1 fruit fly cellular context compared by ENCODE assay signal in the genomic region with DNA sequence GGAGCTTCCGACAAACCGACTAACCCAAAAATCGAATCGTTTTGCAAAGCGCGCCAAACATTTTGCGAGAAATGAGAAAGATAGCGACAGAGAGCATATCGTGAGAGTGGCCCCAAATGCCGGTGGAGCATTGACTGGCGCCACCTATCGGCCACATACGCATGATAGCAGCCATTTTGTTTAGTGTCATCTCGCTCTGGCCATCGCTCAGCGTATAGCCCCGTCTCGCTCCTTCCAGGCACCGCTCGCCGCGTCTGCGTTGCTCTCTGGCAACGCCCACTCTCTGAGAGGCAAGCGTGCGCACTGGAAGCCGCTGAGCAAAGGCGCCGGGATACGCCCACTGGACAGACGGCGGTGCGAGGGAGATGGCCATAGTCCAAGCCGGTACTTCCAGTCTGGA.
TF ChIP-seq lines count a peak whose summit lies in the region.

No protein-coding gene starts in this region.

TF ChIP-seq in whole organism, embryonic, 481 proteins besides CTCF, POLR2A, EP300 and RAD21 (continued from another document and continues in another):
- TF ChIP-seq Mes4 (GFP tag; optimal IDR thresholded peaks at IDR 0.05; lab: Kevin White, UChicago) (no peak), CG8944 (GFP tag; optimal IDR thresholded peaks at IDR 0.05; lab: Kevin White, UChicago) (no peak), HLHmδ (GFP tag; optimal IDR thresholded peaks at IDR 0.05; lab: Kevin White, UChicago) (no peak), CG17802 (tag; optimal IDR thresholded peaks at IDR 0.05; lab: Kevin White, UChicago) (no peak), CG7839 (tag; optimal IDR thresholded peaks at IDR 0.05; lab: Kevin White, UChicago) (no peak), CG2712 (tag; optimal IDR thresholded peaks at IDR 0.05; lab: Kevin White, UChicago) (peak; percentile 30), CG31388 (GFP tag; optimal IDR thresholded peaks at IDR 0.05; lab: Kevin White, UChicago) (no peak), nom (GFP tag; optimal IDR thresholded peaks at IDR 0.05; lab: Kevin White, UChicago) (no peak), CG12299 (tag; optimal IDR thresholded peaks at IDR 0.05; lab: Kevin White, UChicago) (no peak), usp (GFP tag; optimal IDR thresholded peaks at IDR 0.05; lab: Kevin White, UChicago) (no peak), Fer3 (tag; optimal IDR thresholded peaks at IDR 0.05; lab: Kevin White, UChicago) (no peak), Awh (GFP tag; IDR thresholded peaks at IDR 0.05; lab: Robert Waterston, UW) (peak; percentile 53; the same call in 1 of the 2 replicates), Nf-YC (tag; optimal IDR thresholded peaks at IDR 0.05; lab: Kevin White, UChicago) (peak; percentile 99), Max (GFP tag; optimal IDR thresholded peaks at IDR 0.05; lab: Kevin White, UChicago) (no peak), CG2875 (GFP tag; optimal IDR thresholded peaks at IDR 0.05; lab: Kevin White, UChicago) (no peak), CG18619 (GFP tag; optimal IDR thresholded peaks at IDR 0.05; lab: Kevin White, UChicago) (no peak), Dip3 (GFP tag; optimal IDR thresholded peaks at IDR 0.05; lab: Kevin White, UChicago) (no peak), dpn (GFP tag; optimal IDR thresholded peaks at IDR 0.05; lab: Kevin White, UChicago) (peak in 1 of 2 experiments; percentile 40), CG11696 (GFP tag; IDR thresholded peaks at IDR 0.05; lab: Robert Waterston, UW) (no peak), CG7963 (GFP tag; IDR thresholded peaks at IDR 0.05; lab: Robert Waterston, UW; ENCODE audit: partially characterized antibody) (no peak), CG4404 (GFP tag; IDR thresholded peaks at IDR 0.05; lab: Robert Waterston, UW) (no peak), h (optimal IDR thresholded peaks at IDR 0.05; lab: Kevin White, UChicago) (no peak), CG2120 (GFP tag; optimal IDR thresholded peaks at IDR 0.05; lab: Kevin White, UChicago) (peak; percentile 1), ac (GFP tag; optimal IDR thresholded peaks at IDR 0.05; lab: Kevin White, UChicago) (peak; percentile 21), Drgx (GFP tag; IDR thresholded peaks at IDR 0.05; lab: Robert Waterston, UW) (peak; percentile 49; the same call in 1 of the 2 replicates), CG12769 (tag; optimal IDR thresholded peaks at IDR 0.05; lab: Kevin White, UChicago) (peak; percentile 28), Optix (GFP tag; IDR thresholded peaks at IDR 0.05; lab: Robert Waterston, UW) (peak; percentile 67; the same call in 1 of the 3 replicates), CG14014 (GFP tag; IDR thresholded peaks at IDR 0.05; lab: Robert Waterston, UW) (0 out of 2 replicates have a peak, but pooled peaks have one; percentile 25), mirr (GFP tag; optimal IDR thresholded peaks at IDR 0.05; lab: Kevin White, UChicago) (peak; percentile 54), CG12219 (GFP tag; optimal IDR thresholded peaks at IDR 0.05; lab: Kevin White, UChicago) (no peak), CG10654 (GFP tag; optimal IDR thresholded peaks at IDR 0.05; lab: Kevin White, UChicago) (no peak), caup (GFP tag; optimal IDR thresholded peaks at IDR 0.05; lab: Kevin White, UChicago; ENCODE audit: severe bottlenecking) (peak; percentile 41), slbo (GFP tag; IDR thresholded peaks at IDR 0.05; lab: Robert Waterston, UW) (peak; percentile 63), CG7928 (GFP tag; optimal IDR thresholded peaks at IDR 0.05; lab: Kevin White, UChicago) (no peak), Chrac-16 (GFP tag; optimal IDR thresholded peaks at IDR 0.05; lab: Kevin White, UChicago) (no peak), exex (tag; optimal IDR thresholded peaks at IDR 0.05; lab: Kevin White, UChicago) (no peak), chn (GFP tag; optimal IDR thresholded peaks at IDR 0.05; lab: Kevin White, UChicago) (no peak), ase (GFP tag; IDR thresholded peaks at IDR 0.05; lab: Robert Waterston, UW) (peak; percentile 59; the same call in 1 of the 3 replicates), CG1529 (GFP tag; optimal IDR thresholded peaks at IDR 0.05; lab: Kevin White, UChicago) (no peak), CG11398 (GFP tag; optimal IDR thresholded peaks at IDR 0.05; lab: Kevin White, UChicago) (no peak), CG13424 (tag; optimal IDR thresholded peaks at IDR 0.05; lab: Kevin White, UChicago) (no peak), CG3407 (GFP tag; optimal IDR thresholded peaks at IDR 0.05; lab: Kevin White, UChicago) (no peak), TFAM (GFP tag; optimal IDR thresholded peaks at IDR 0.05; lab: Kevin White, UChicago) (no peak), hkb (optimal IDR thresholded peaks at IDR 0.05; lab: Kevin White, UChicago) (no peak), hkb (GFP tag; IDR thresholded peaks at IDR 0.05; lab: Robert Waterston, UW) (no peak; the same call in 1 of the 2 replicates), B-H2 (GFP tag; optimal IDR thresholded peaks at IDR 0.05; lab: Kevin White, UChicago) (no peak), H15 (GFP tag; IDR thresholded peaks at IDR 0.05; lab: Robert Waterston, UW) (peak; percentile 40; the same call in 1 of the 3 replicates), CG30403 (GFP tag; optimal IDR thresholded peaks at IDR 0.05; lab: Kevin White, UChicago) (no peak), ato (GFP tag; IDR thresholded peaks at IDR 0.05; lab: Robert Waterston, UW; ENCODE audit: partially characterized antibody) (peak; percentile 53), MESR4 (GFP tag; optimal IDR thresholded peaks at IDR 0.05; lab: Kevin White, UChicago) (no peak), pho (GFP tag; optimal IDR thresholded peaks at IDR 0.05; lab: Kevin White, UChicago) (no peak), CG2199 (GFP tag; IDR thresholded peaks at IDR 0.05; lab: Robert Waterston, UW) (peak; percentile 82; the same call in 1 of the 3 replicates), Blimp-1 (GFP tag; optimal IDR thresholded peaks at IDR 0.05; lab: Kevin White, UChicago) (no peak), lab (GFP tag; optimal IDR thresholded peaks at IDR 0.05; lab: Kevin White, UChicago) (peak; percentile 25), twi (tag; optimal IDR thresholded peaks at IDR 0.05; lab: Kevin White, UChicago) (peak; percentile 46), lmd (GFP tag; IDR thresholded peaks at IDR 0.05; lab: Robert Waterston, UW) (no peak), Meics (GFP tag; optimal IDR thresholded peaks at IDR 0.05; lab: Kevin White, UChicago) (no peak), al (GFP tag; IDR thresholded peaks at IDR 0.05; lab: Robert Waterston, UW) (no peak), Dek (tag; optimal IDR thresholded peaks at IDR 0.05; lab: Kevin White, UChicago) (no peak), CG34376 (GFP tag; optimal IDR thresholded peaks at IDR 0.05; lab: Kevin White, UChicago) (peak; percentile 29), lov (optimal IDR thresholded peaks at IDR 0.05; lab: Kevin White, UChicago) (no peak), lov (GFP tag; IDR thresholded peaks at IDR 0.05; lab: Robert Waterston, UW) (0 out of 3 replicates have a peak, but pooled peaks have one; percentile 75), Hmx (GFP tag; optimal IDR thresholded peaks at IDR 0.05; lab: Kevin White, UChicago) (no peak), CG18476 (GFP tag; optimal IDR thresholded peaks at IDR 0.05; lab: Kevin White, UChicago) (no peak), eve (GFP tag; optimal IDR thresholded peaks at IDR 0.05; lab: Kevin White, UChicago) (no peak), CG30020 (tag; optimal IDR thresholded peaks at IDR 0.05; lab: Kevin White, UChicago) (no peak), CG12155 (GFP tag; optimal IDR thresholded peaks at IDR 0.05; lab: Kevin White, UChicago) (no peak), sug (tag; optimal IDR thresholded peaks at IDR 0.05; lab: Kevin White, UChicago) (peak; percentile 34), row (GFP tag; IDR thresholded peaks at IDR 0.05; lab: Robert Waterston, UW) (no peak), org-1 (GFP tag; optimal IDR thresholded peaks at IDR 0.05; lab: Kevin White, UChicago) (no peak), gcm (GFP tag; optimal IDR thresholded peaks at IDR 0.05; lab: Kevin White, UChicago) (peak; percentile 35), kah (GFP tag; optimal IDR thresholded peaks at IDR 0.05; lab: Kevin White, UChicago) (peak; percentile 5), sr (GFP tag; IDR thresholded peaks at IDR 0.05; lab: Robert Waterston, UW) (peak; percentile 86), Tbp (GFP tag; optimal IDR thresholded peaks at IDR 0.05; lab: Kevin White, UChicago) (no peak), Deaf1 (tag; optimal IDR thresholded peaks at IDR 0.05; lab: Kevin White, UChicago) (peak; percentile 57), sna (GFP tag; IDR thresholded peaks at IDR 0.05; lab: Robert Waterston, UW; ENCODE audit: partially characterized antibody) (peak; percentile 57; the same call in 1 of the 2 replicates), Dfd (GFP tag; optimal IDR thresholded peaks at IDR 0.05; lab: Kevin White, UChicago) (no peak), az2 (GFP tag; optimal IDR thresholded peaks at IDR 0.05; lab: Kevin White, UChicago) (no peak), Sin3A (optimal IDR thresholded peaks at IDR 0.05; lab: Kevin White, UChicago) (no peak), ab (GFP tag; optimal IDR thresholded peaks at IDR 0.05; lab: Kevin White, UChicago) (no peak), tio (GFP tag; optimal IDR thresholded peaks at IDR 0.05; lab: Kevin White, UChicago) (no peak), ranshi (GFP tag; IDR thresholded peaks at IDR 0.05; lab: Robert Waterston, UW) (no peak), CG2116 (GFP tag; optimal IDR thresholded peaks at IDR 0.05; lab: Kevin White, UChicago) (no peak), dati (GFP tag; IDR thresholded peaks at IDR 0.05; lab: Robert Waterston, UW) (no peak), pros (GFP tag; optimal IDR thresholded peaks at IDR 0.05; lab: Kevin White, UChicago) (no peak), tin (GFP tag; optimal IDR thresholded peaks at IDR 0.05; lab: Kevin White, UChicago) (no peak), CG11247 (GFP tag; IDR thresholded peaks at IDR 0.05; lab: Robert Waterston, UW) (no peak; the same call in 1 of the 2 replicates), gsb (GFP tag; IDR thresholded peaks at IDR 0.05; lab: Robert Waterston, UW) (no peak), CG10462 (GFP tag; optimal IDR thresholded peaks at IDR 0.05; lab: Kevin White, UChicago) (no peak), CG9437 (GFP tag; optimal IDR thresholded peaks at IDR 0.05; lab: Kevin White, UChicago) (no peak), CG10959 (GFP tag; IDR thresholded peaks at IDR 0.05; lab: Robert Waterston, UW) (no peak), zfh2 (GFP tag; optimal IDR thresholded peaks at IDR 0.05; lab: Kevin White, UChicago) (no peak), mam (GFP tag; optimal IDR thresholded peaks at IDR 0.05; lab: Kevin White, UChicago) (no peak), Kr (GFP tag; optimal IDR thresholded peaks at IDR 0.05; lab: Kevin White, UChicago) (no peak), CG15514 (GFP tag; optimal IDR thresholded peaks at IDR 0.05; lab: Kevin White, UChicago) (no peak), HLH3B (GFP tag; IDR thresholded peaks at IDR 0.05; lab: Robert Waterston, UW) (peak; percentile 27; the same call in 1 of the 2 replicates), CG1233 (GFP tag; optimal IDR thresholded peaks at IDR 0.05; lab: Kevin White, UChicago) (no peak), CG15073 (GFP tag; optimal IDR thresholded peaks at IDR 0.05; lab: Kevin White, UChicago) (no peak), Rx (GFP tag; IDR thresholded peaks at IDR 0.05; lab: Robert Waterston, UW) (no peak), CG1602 (GFP tag; optimal IDR thresholded peaks at IDR 0.05; lab: Kevin White, UChicago) (no peak), CG4730 (GFP tag; IDR thresholded peaks at IDR 0.05; lab: Robert Waterston, UW) (no peak), br (optimal IDR thresholded peaks at IDR 0.05; lab: Kevin White, UChicago) (no peak), Xbp1 (GFP tag; optimal IDR thresholded peaks at IDR 0.05; lab: Kevin White, UChicago) (no peak), CG14441 (GFP tag; IDR thresholded peaks at IDR 0.05; lab: Robert Waterston, UW) (peak; percentile 50), abd-A (tag; optimal IDR thresholded peaks at IDR 0.05; lab: Kevin White, UChicago) (peak; percentile 63), CG12236 (GFP tag; optimal IDR thresholded peaks at IDR 0.05; lab: Kevin White, UChicago) (no peak), pfk (GFP tag; optimal IDR thresholded peaks at IDR 0.05; lab: Kevin White, UChicago) (no peak), repo (GFP tag; optimal IDR thresholded peaks at IDR 0.05; lab: Kevin White, UChicago) (no peak), ssp (GFP tag; IDR thresholded peaks at IDR 0.05; lab: Robert Waterston, UW) (no peak), CG3065 (GFP tag; optimal IDR thresholded peaks at IDR 0.05; lab: Kevin White, UChicago) (peak; percentile 47), CG18599 (GFP tag; optimal IDR thresholded peaks at IDR 0.05; lab: Kevin White, UChicago) (no peak), otp (GFP tag; IDR thresholded peaks at IDR 0.05; lab: Robert Waterston, UW) (peak; percentile 52; the same call in 1 of the 3 replicates), CG8281 (tag; optimal IDR thresholded peaks at IDR 0.05; lab: Kevin White, UChicago) (no peak), Asciz (GFP tag; optimal IDR thresholded peaks at IDR 0.05; lab: Kevin White, UChicago) (no peak), CG17829 (tag; optimal IDR thresholded peaks at IDR 0.05; lab: Kevin White, UChicago) (peak; percentile 60), slou (GFP tag; optimal IDR thresholded peaks at IDR 0.05; lab: Kevin White, UChicago) (no peak), Opbp (GFP tag; IDR thresholded peaks at IDR 0.05; lab: Robert Waterston, UW; ENCODE audit: partially characterized antibody) (peak; percentile 79), Sry-β (GFP tag; optimal IDR thresholded peaks at IDR 0.05; lab: Kevin White, UChicago) (no peak), CG10366 (GFP tag; IDR thresholded peaks at IDR 0.05; lab: Robert Waterston, UW) (0 out of 2 replicates have a peak, but pooled peaks have one; percentile 26), bigmax (GFP tag; optimal IDR thresholded peaks at IDR 0.05; lab: Kevin White, UChicago) (no peak), CG6765 (GFP tag; optimal IDR thresholded peaks at IDR 0.05; lab: Kevin White, UChicago) (no peak), Eip74EF (GFP tag; optimal IDR thresholded peaks at IDR 0.05; lab: Kevin White, UChicago) (no peak), CG7556 (GFP tag; optimal IDR thresholded peaks at IDR 0.05; lab: Kevin White, UChicago) (no peak), NfI (GFP tag; optimal IDR thresholded peaks at IDR 0.05; lab: Kevin White, UChicago) (no peak), Gug (GFP tag; IDR thresholded peaks at IDR 0.05; lab: Robert Waterston, UW) (no peak), Dref (GFP tag; IDR thresholded peaks at IDR 0.05; lab: Robert Waterston, UW) (no peak), ro (GFP tag; IDR thresholded peaks at IDR 0.05; lab: Robert Waterston, UW) (no peak), crc (GFP tag; optimal IDR thresholded peaks at IDR 0.05; lab: Kevin White, UChicago) (no peak), MTF-1 (GFP tag; optimal IDR thresholded peaks at IDR 0.05; lab: Kevin White, UChicago; ENCODE audit: borderline replicate concordance) (peak; percentile 23), vfl (GFP tag; optimal IDR thresholded peaks at IDR 0.05; lab: Kevin White, UChicago) (no peak)
